Fruit fly (Drosophila melanogaster) whole organism, embryonic: ENCODE data around the gene tup.
A peak's percentile ranks its signal among the peaks of the same experiment; 100 is the strongest.

Experiments
- B-H1 ChIP-seq: fragments of 200-800 bp; sonication (Bioruptor generic); IDR thresholded peaks from 3 replicates; pipeline ENCODE4 v1.3.6; 2022; ENCODE audit warnings: missing biosample characterization, missing genetic modification characterization
- BtbVII ChIP-seq: fragments of 200-800 bp; sonication (Bioruptor generic); optimal IDR thresholded peaks from 3 replicates; lab custom pipeline; 2017; ENCODE audit warnings: missing biosample characterization, mild to moderate bottlenecking, missing genetic modification characterization
- CG10209 ChIP-seq: fragments of 200-800 bp; sonication (Bioruptor generic); optimal IDR thresholded peaks from 3 replicates; lab custom pipeline; 2017; ENCODE audit warnings: missing biosample characterization, mild to moderate bottlenecking, missing genetic modification characterization, missing genetic modification reagents
- CG10543 ChIP-seq: fragments of 200-800 bp; sonication (Bioruptor generic); optimal IDR thresholded peaks from 3 replicates; lab custom pipeline; 2017; ENCODE audit warnings: missing biosample characterization, mild to moderate bottlenecking, missing genetic modification characterization, moderate library complexity
- CG11560 ChIP-seq: fragments of 200-800 bp; sonication (Bioruptor generic); IDR thresholded peaks from 3 replicates; pipeline ENCODE4 v1.3.6; 2022; ENCODE audit warnings: missing biosample characterization, missing genetic modification characterization
- CG1233 ChIP-seq: fragments of 200-800 bp; sonication (Bioruptor generic); optimal IDR thresholded peaks from 4 replicates; lab custom pipeline; 2018; ENCODE audit warnings: missing biosample characterization, mild to moderate bottlenecking, missing genetic modification characterization
- CG14014 ChIP-seq: fragments of 200-800 bp; sonication (Bioruptor generic); IDR thresholded peaks from 2 replicates; pipeline ENCODE4 v1.3.6; 2022; ENCODE audit warnings: missing biosample characterization, missing genetic modification characterization
- CG15073 ChIP-seq: fragments of 200-800 bp; sonication (Bioruptor generic); optimal IDR thresholded peaks from 2 replicates; lab custom pipeline; 2016; ENCODE audit warnings: missing biosample characterization, missing genetic modification characterization
- CG17568 ChIP-seq: fragments of 200-800 bp; sonication (Bioruptor generic); optimal IDR thresholded peaks from 2 replicates; lab custom pipeline; 2018; ENCODE audit warnings: missing biosample characterization, mild to moderate bottlenecking, missing genetic modification characterization, moderate library complexity
- CG3281 ChIP-seq: fragments of 200-800 bp; sonication (Bioruptor generic); optimal IDR thresholded peaks from 3 replicates; lab custom pipeline; 2017; ENCODE audit warnings: missing biosample characterization, mild to moderate bottlenecking, missing genetic modification characterization
- CG33213 ChIP-seq: fragments of 200-800 bp; sonication (Bioruptor generic); optimal IDR thresholded peaks from 3 replicates; lab custom pipeline; 2016; ENCODE audit warnings: missing biosample characterization, missing genetic modification characterization
- CG33557 ChIP-seq: fragments of 200-800 bp; sonication (Bioruptor generic); optimal IDR thresholded peaks from 2 replicates; lab custom pipeline; 2019; ENCODE audit warnings: missing biosample characterization, mild to moderate bottlenecking, missing genetic modification characterization, moderate library complexity
- CG3407 ChIP-seq: fragments of 200-800 bp; sonication (Bioruptor generic); optimal IDR thresholded peaks from 2 replicates; lab custom pipeline; 2018; ENCODE audit warnings: missing biosample characterization, mild to moderate bottlenecking, missing genetic modification characterization
- CG6254 ChIP-seq: fragments of 200-800 bp; sonication (Bioruptor generic); optimal IDR thresholded peaks from 3 replicates; lab custom pipeline; 2017; ENCODE audit warnings: mild to moderate bottlenecking, missing biosample characterization, missing genetic modification reagents, missing genetic modification characterization
- CG7839 ChIP-seq: fragments of 200-800 bp; sonication (Bioruptor generic); optimal IDR thresholded peaks from 3 replicates; lab custom pipeline; 2018; ENCODE audit warnings: missing biosample characterization, mild to moderate bottlenecking, missing genetic modification characterization, moderate library complexity
- CG8765 ChIP-seq: fragments of 200-800 bp; sonication (Bioruptor generic); IDR thresholded peaks from 2 replicates; pipeline ENCODE4 v1.3.6; 2022; ENCODE audit warnings: missing biosample characterization, missing genetic modification characterization
- CG8924 ChIP-seq: fragments of 200-800 bp; optimal IDR thresholded peaks from 3 replicates; lab custom pipeline; 2019; ENCODE audit warnings: missing biosample characterization, mild to moderate bottlenecking, missing genetic modification characterization, moderate library complexity
- CrebB ChIP-seq: fragments of 200-800 bp; sonication (Bioruptor generic); optimal IDR thresholded peaks from 3 replicates; lab custom pipeline; 2018; ENCODE audit warnings: missing biosample characterization, mild to moderate bottlenecking, missing genetic modification characterization
- Fer3 ChIP-seq: fragments of 200-800 bp; sonication (Bioruptor generic); optimal IDR thresholded peaks from 2 replicates; lab custom pipeline; 2018; ENCODE audit warnings: missing biosample characterization, mild to moderate bottlenecking, missing genetic modification characterization, moderate library complexity
- Gug ChIP-seq: fragments of 200-800 bp; sonication (Bioruptor generic); IDR thresholded peaks from 4 replicates; pipeline ENCODE4 v1.3.6; 2022; ENCODE audit warnings: missing biosample characterization, missing genetic modification characterization
- HLH3B ChIP-seq: fragments of 200-800 bp; sonication (Bioruptor generic); IDR thresholded peaks from 2 replicates; pipeline ENCODE4 v1.3.6; 2022; ENCODE audit warnings: missing biosample characterization, missing genetic modification characterization
- Hsf ChIP-seq: fragments of 200-800 bp; sonication (Bioruptor generic); optimal IDR thresholded peaks from 3 replicates; lab custom pipeline; 2016; ENCODE audit warnings: missing biosample characterization, missing genetic modification characterization
- MESR4 ChIP-seq: fragments of 200-800 bp; sonication (Bioruptor generic); optimal IDR thresholded peaks from 2 replicates; lab custom pipeline; 2018; ENCODE audit warnings: missing biosample characterization, mild to moderate bottlenecking, missing genetic modification characterization, moderate library complexity
- Nf-YB ChIP-seq: fragments of 200-800 bp; sonication (Bioruptor generic); optimal IDR thresholded peaks from 3 replicates; lab custom pipeline; 2019; ENCODE audit warnings: missing biosample characterization, mild to moderate bottlenecking, missing genetic modification characterization, moderate library complexity
- PHDP ChIP-seq: fragments of 200-800 bp; sonication (Bioruptor generic); optimal IDR thresholded peaks from 3 replicates; lab custom pipeline; 2018; ENCODE audit warnings: missing biosample characterization, mild to moderate bottlenecking, missing genetic modification characterization, moderate library complexity
- Sry-δ ChIP-seq: fragments of 200-800 bp; sonication (Bioruptor generic); optimal IDR thresholded peaks from 2 replicates; lab custom pipeline; 2016; ENCODE audit warnings: missing biosample characterization, missing genetic modification characterization
- Stat92E ChIP-seq, 3 experiments: fragments of >200 bp in 2 of 3; fragments of 200-800 bp in 1 of 3; sonication (Bioruptor generic) in 1 of 3; optimal IDR thresholded peaks; 2 replicates each; lab custom pipeline; 2017 to 2019; ENCODE audit warnings: missing biosample characterization in 3 of 3, missing genetic modification characterization in 3 of 3, mild to moderate bottlenecking in 1 of 3, moderate library complexity in 1 of 3
- Vsx1 ChIP-seq: fragments of 200-800 bp; sonication (Bioruptor generic); optimal IDR thresholded peaks from 2 replicates; lab custom pipeline; 2017; ENCODE audit warnings: missing biosample characterization, mild to moderate bottlenecking, missing genetic modification characterization, missing genetic modification reagents
- ab ChIP-seq: fragments of 200-800 bp; sonication (Bioruptor generic); optimal IDR thresholded peaks from 2 replicates; lab custom pipeline; 2016; ENCODE audit warnings: missing biosample characterization, missing genetic modification characterization
- ac ChIP-seq: fragments of 200-800 bp; sonication (Bioruptor generic); optimal IDR thresholded peaks from 3 replicates; lab custom pipeline; 2017; ENCODE audit warnings: missing biosample characterization, mild to moderate bottlenecking, missing genetic modification characterization
- bigmax ChIP-seq: fragments of 200-800 bp; sonication (Bioruptor generic); optimal IDR thresholded peaks from 2 replicates; lab custom pipeline; 2018; ENCODE audit warnings: missing biosample characterization, mild to moderate bottlenecking, missing genetic modification characterization
- cad ChIP-seq: fragments of >200 bp; optimal IDR thresholded peaks from 2 replicates; lab custom pipeline; 2017; ENCODE audit warnings: missing biosample characterization, missing genetic modification characterization
- cato ChIP-seq: fragments of 200-800 bp; sonication (Bioruptor generic); optimal IDR thresholded peaks from 2 replicates; lab custom pipeline; 2016; ENCODE audit warnings: missing biosample characterization, missing genetic modification characterization, borderline replicate concordance
- caup ChIP-seq: fragments of 200-800 bp; sonication (Bioruptor generic); optimal IDR thresholded peaks from 3 replicates; lab custom pipeline; 2017; ENCODE audit warnings: missing biosample characterization, mild to moderate bottlenecking, missing genetic modification characterization, moderate library complexity; ENCODE audit not compliant: severe bottlenecking
- crc ChIP-seq: fragments of 200-800 bp; sonication (Bioruptor generic); optimal IDR thresholded peaks from 2 replicates; lab custom pipeline; 2016; ENCODE audit warnings: missing biosample characterization, missing genetic modification characterization
- dimm ChIP-seq: fragments of 200-800 bp; sonication (Bioruptor generic); IDR thresholded peaks from 2 replicates; pipeline ENCODE4 v1.3.6; 2022; ENCODE audit warnings: missing biosample characterization, missing genetic modification characterization
- ems ChIP-seq: fragments of 200-800 bp; sonication (Bioruptor generic); optimal IDR thresholded peaks from 3 replicates; lab custom pipeline; 2016; ENCODE audit warnings: missing biosample characterization, missing genetic modification characterization
- ftz-f1 ChIP-seq: fragments of 200-800 bp; sonication (Bioruptor generic); optimal IDR thresholded peaks from 2 replicates; lab custom pipeline; 2016; ENCODE audit warnings: missing biosample characterization, missing genetic modification characterization
- hkb ChIP-seq, 2 experiments: fragments of 200-800 bp in 1 of 2; fragments of >200 bp in 1 of 2; sonication (Bioruptor generic) in 1 of 2; IDR thresholded peaks in 1 of 2; optimal IDR thresholded peaks in 1 of 2; 2 replicates each; pipeline versions ENCODE4 v1.3.6 to Lab custom; 2017 to 2022; ENCODE audit warnings: missing biosample characterization in 1 of 2, missing genetic modification characterization in 1 of 2
- oc ChIP-seq: fragments of 200-800 bp; sonication (Bioruptor generic); optimal IDR thresholded peaks from 2 replicates; lab custom pipeline; 2018; ENCODE audit warnings: missing biosample characterization, mild to moderate bottlenecking, missing genetic modification characterization, moderate library complexity
- peb ChIP-seq: fragments of 200-800 bp; sonication (Bioruptor generic); IDR thresholded peaks from 2 replicates; pipeline ENCODE4 v1.3.6; 2022; ENCODE audit warnings: missing biosample characterization, missing genetic modification characterization
- psq ChIP-seq: fragments of 200-800 bp; sonication (Bioruptor generic); optimal IDR thresholded peaks from 2 replicates; lab custom pipeline; 2017; ENCODE audit warnings: missing biosample characterization, missing genetic modification characterization
- sisA ChIP-seq: fragments of 200-800 bp; sonication (Bioruptor generic); IDR thresholded peaks from 2 replicates; pipeline ENCODE4 v1.3.6; 2022; ENCODE audit warnings: missing biosample characterization, missing genetic modification characterization
- stwl ChIP-seq: fragments of 200-800 bp; sonication (Bioruptor generic); optimal IDR thresholded peaks from 3 replicates; lab custom pipeline; 2018; ENCODE audit warnings: missing biosample characterization, mild to moderate bottlenecking, missing genetic modification characterization, moderate library complexity
- sug ChIP-seq: fragments of 200-800 bp; optimal IDR thresholded peaks from 2 replicates; lab custom pipeline; 2019; ENCODE audit warnings: missing biosample characterization, mild to moderate bottlenecking, missing genetic modification characterization, moderate library complexity
- tio ChIP-seq: fragments of 200-800 bp; sonication (Bioruptor generic); optimal IDR thresholded peaks from 2 replicates; lab custom pipeline; 2017; ENCODE audit warnings: missing biosample characterization, missing genetic modification characterization, inconsistent platforms
- ttk ChIP-seq: fragments of 200-800 bp; sonication (Bioruptor generic); IDR thresholded peaks from 2 replicates; pipeline ENCODE4 v2.1.2; 2022; ENCODE audit warnings: missing biosample characterization, missing genetic modification characterization

The tup gene

dm6 chr2L:18830587-18831528 lies 50.2 kb downstream of the tup start, which contains the start of the genes CG17597 and ScpX (continued):
- TF ChIP-seq ab (GFP tag; lab: Kevin White, UChicago), result peak; percentile 24
- peak; percentile 29; the same call in 1 of the 2 replicates for TF ChIP-seq CG8765 (GFP tag; lab: Robert Waterston, UW)
- TF ChIP-seq Vsx1 (GFP tag; lab: Kevin White, UChicago), result peak; percentile 5
- peak; percentile 54 for TF ChIP-seq PHDP (tag; lab: Kevin White, UChicago)
- TF ChIP-seq cad (GFP tag; lab: Kevin White, UChicago), result peak; percentile 82
- no peak for TF ChIP-seq hkb (optimal IDR thresholded peaks at IDR 0.05; lab: Kevin White, UChicago)
- TF ChIP-seq hkb (GFP tag; IDR thresholded peaks at IDR 0.05; lab: Robert Waterston, UW), result no peak; the same call in 1 of the 2 replicates
- TF ChIP-seq sisA, result peak; percentile 59
- peak; percentile 31 for TF ChIP-seq CG33213 (GFP tag; lab: Kevin White, UChicago)
- peak; percentile 34 for TF ChIP-seq caup (GFP tag; lab: Kevin White, UChicago)
- peak; percentile 16 for TF ChIP-seq CrebB (tag; lab: Kevin White, UChicago)
- TF ChIP-seq CG10209, result peak; percentile 22
- TF ChIP-seq Gug, result peak; percentile 48; the same call in 3 of the 4 replicates
- peak; percentile 74 for TF ChIP-seq MESR4 (GFP tag; lab: Kevin White, UChicago)
- TF ChIP-seq CG7839, result peak; percentile 71
- peak; percentile 19; the same call in 1 of the 2 replicates for TF ChIP-seq HLH3B (GFP tag; lab: Robert Waterston, UW)
- peak; percentile 82 for TF ChIP-seq CG11560 (tag; lab: Robert Waterston, UW)
- TF ChIP-seq CG6254 (GFP tag; lab: Kevin White, UChicago), result peak; percentile 100
- TF ChIP-seq CG1233 (GFP tag; lab: Kevin White, UChicago), result peak; percentile 38
- no peak for TF ChIP-seq dimm
- TF ChIP-seq tio (GFP tag; lab: Kevin White, UChicago), result no peak
- peak; percentile 71 for TF ChIP-seq ems (GFP tag; lab: Kevin White, UChicago)
- TF ChIP-seq stwl (tag; lab: Kevin White, UChicago), result peak; percentile 94
- TF ChIP-seq Fer3 (tag; lab: Kevin White, UChicago), result peak; percentile 48
- no peak for TF ChIP-seq ftz-f1 (GFP tag; lab: Kevin White, UChicago)
- peak; percentile 20 for TF ChIP-seq CG17568 (GFP tag; lab: Kevin White, UChicago)
- TF ChIP-seq Stat92E (GFP tag; optimal IDR thresholded peaks at IDR 0.05; lab: Kevin White, UChicago), result no peak
- peak; percentile 15 for TF ChIP-seq cato (GFP tag; lab: Kevin White, UChicago)
- peak; percentile 56 for TF ChIP-seq CG8924 (tag; lab: Kevin White, UChicago)
- no peak for TF ChIP-seq ac (GFP tag; lab: Kevin White, UChicago)
- no peak for TF ChIP-seq ttk (GFP tag; lab: Robert Waterston, UW)
- peak; percentile 53 for TF ChIP-seq CG14014
- peak; percentile 76 for TF ChIP-seq sug (tag; lab: Kevin White, UChicago)
- TF ChIP-seq B-H1 (GFP tag; lab: Robert Waterston, UW), result no peak; the same call in 2 of the 3 replicates
- TF ChIP-seq psq (GFP tag; lab: Kevin White, UChicago), result no peak
- peak; percentile 63 for TF ChIP-seq CG10543 (GFP tag; lab: Kevin White, UChicago)
- TF ChIP-seq Nf-YB, result peak; percentile 27
- peak; percentile 62 for TF ChIP-seq Sry-δ (GFP tag; lab: Kevin White, UChicago)
- peak; percentile 25 for TF ChIP-seq crc
- peak; percentile 38 for TF ChIP-seq BtbVII (GFP tag; lab: Kevin White, UChicago)
- TF ChIP-seq CG3407 (GFP tag; lab: Kevin White, UChicago), result peak; percentile 42
- TF ChIP-seq bigmax, result no peak
- TF ChIP-seq CG33557 (GFP tag; lab: Kevin White, UChicago), result peak; percentile 64
- peak; percentile 59 for TF ChIP-seq oc
- TF ChIP-seq peb (GFP tag; lab: Robert Waterston, UW), result no peak
- TF ChIP-seq Hsf (GFP tag; lab: Kevin White, UChicago), result peak; percentile 78
- TF ChIP-seq CG3281 (GFP tag; lab: Kevin White, UChicago), result peak; percentile 70
- no peak for TF ChIP-seq CG15073 (GFP tag; lab: Kevin White, UChicago)
